Fruit fly (Drosophila melanogaster): ENCODE measurements around the gene Ilp7.

dm6 chrX:3677847-3678411 is 10.5 kb downstream of the Ilp7 start:
- TF ChIP-seq CG12605 (GFP tag; IDR thresholded peaks at IDR 0.05) (peak; percentile 50), CG34367 (tag; optimal IDR thresholded peaks at IDR 0.05) (peak; percentile 76), CG17806 (tag; optimal IDR thresholded peaks at IDR 0.05) (peak; percentile 86), CG4496 (GFP tag; IDR thresholded peaks at IDR 0.05) (peak; percentile 57; the same call in 2 of the 3 replicates), CG15710 (tag; optimal IDR thresholded peaks at IDR 0.05) (peak; percentile 93), CG32121 (GFP tag; IDR thresholded peaks at IDR 0.05) (peak; percentile 61; the same call in 1 of the 2 replicates), CG13204 (GFP tag; optimal IDR thresholded peaks at IDR 0.05) (peak; percentile 20), D1 (tag; optimal IDR thresholded peaks at IDR 0.05) (peak; percentile 81)

Data from whole organism, pupa.